Fruit fly (Drosophila melanogaster) whole organism, prepupa: ENCODE results near the gene CG33169.

ENCODE experiments used
- Blimp-1 ChIP-seq: fragments of 200-800 bp; sonication (Bioruptor generic); optimal IDR thresholded peaks from 3 replicates; lab custom pipeline; 2017; ENCODE audit warnings: missing biosample characterization, missing genetic modification characterization, mild to moderate bottlenecking, moderate library complexity, missing genetic modification reagents
- CG10631 ChIP-seq: fragments of 200-800 bp; sonication (Bioruptor generic); optimal IDR thresholded peaks from 2 replicates; lab custom pipeline; 2016; ENCODE audit warnings: missing biosample characterization, missing genetic modification characterization
- CG10669 ChIP-seq: fragments of 200-800 bp; sonication (Bioruptor generic); optimal IDR thresholded peaks from 3 replicates; lab custom pipeline; 2018; ENCODE audit warnings: missing biosample characterization, mild to moderate bottlenecking, missing genetic modification characterization, moderate library complexity
- CG11294 ChIP-seq: fragments of 200-800 bp; sonication (Bioruptor generic); IDR thresholded peaks from 2 replicates; pipeline ENCODE4 v1.3.6; 2022; ENCODE audit warnings: missing biosample characterization, missing genetic modification characterization
- CG15336 ChIP-seq: fragments of 200-800 bp; sonication (Bioruptor generic); IDR thresholded peaks from 2 replicates; pipeline ENCODE4 v1.3.6; 2022; ENCODE audit warnings: missing biosample characterization, missing genetic modification characterization
- CG1621 ChIP-seq: fragments of 200-800 bp; sonication (Bioruptor generic); optimal IDR thresholded peaks from 3 replicates; lab custom pipeline; 2018; ENCODE audit warnings: missing biosample characterization, mild to moderate bottlenecking, missing genetic modification characterization
- CG31627 ChIP-seq: fragments of 200-800 bp; sonication (Bioruptor generic); optimal IDR thresholded peaks from 3 replicates; lab custom pipeline; 2016; ENCODE audit warnings: missing biosample characterization, missing genetic modification characterization
- CG32006 ChIP-seq: fragments of 200-800 bp; sonication (Bioruptor generic); optimal IDR thresholded peaks from 3 replicates; lab custom pipeline; 2017; ENCODE audit warnings: missing biosample characterization, mild to moderate bottlenecking, missing genetic modification characterization
- CG34406 ChIP-seq: fragments of 200-800 bp; sonication (Bioruptor generic); optimal IDR thresholded peaks from 3 replicates; lab custom pipeline; 2016; ENCODE audit warnings: missing biosample characterization, missing genetic modification characterization
- CG3919 ChIP-seq: fragments of 200-800 bp; sonication (Bioruptor generic); optimal IDR thresholded peaks from 3 replicates; lab custom pipeline; 2016; ENCODE audit warnings: missing biosample characterization, missing genetic modification characterization
- CG6163 ChIP-seq: fragments of 200-800 bp; sonication (Bioruptor generic); IDR thresholded peaks from 3 replicates; pipeline ENCODE4 v1.3.6; 2022; ENCODE audit warnings: missing biosample characterization, missing genetic modification characterization
- CG6276 ChIP-seq: fragments of 200-800 bp; sonication (Bioruptor generic); optimal IDR thresholded peaks from 2 replicates; lab custom pipeline; 2017; ENCODE audit warnings: missing biosample characterization, mild to moderate bottlenecking, missing genetic modification characterization
- CG6792 ChIP-seq: fragments of 200-800 bp; sonication (Bioruptor generic); optimal IDR thresholded peaks from 3 replicates; lab custom pipeline; 2016; ENCODE audit warnings: missing biosample characterization, missing genetic modification characterization
- CG6808 ChIP-seq: fragments of 200-800 bp; sonication (Bioruptor generic); optimal IDR thresholded peaks from 3 replicates; lab custom pipeline; 2017; ENCODE audit warnings: missing biosample characterization, missing genetic modification characterization, mild to moderate bottlenecking, moderate library complexity, missing genetic modification reagents
- CG6854 ChIP-seq: fragments of 200-800 bp; sonication (Bioruptor generic); optimal IDR thresholded peaks from 2 replicates; lab custom pipeline; 2017; ENCODE audit warnings: missing biosample characterization, mild to moderate bottlenecking, missing genetic modification characterization
- CG7368 ChIP-seq: fragments of 200-800 bp; sonication (Bioruptor generic); optimal IDR thresholded peaks from 3 replicates; lab custom pipeline; 2016; ENCODE audit warnings: missing biosample characterization, missing genetic modification characterization
- CG8119 ChIP-seq: fragments of 200-800 bp; sonication (Bioruptor generic); IDR thresholded peaks from 3 replicates; pipeline ENCODE4 v1.3.6; 2022; ENCODE audit warnings: missing biosample characterization, missing genetic modification characterization
- CG8319 ChIP-seq: fragments of 200-800 bp; sonication (Bioruptor generic); optimal IDR thresholded peaks from 3 replicates; lab custom pipeline; 2016; ENCODE audit warnings: missing biosample characterization, missing genetic modification characterization
- CG9139 ChIP-seq: fragments of 200-800 bp; sonication (Bioruptor generic); optimal IDR thresholded peaks from 3 replicates; lab custom pipeline; 2017; ENCODE audit warnings: missing biosample characterization, mild to moderate bottlenecking, missing genetic modification characterization
- Eip75B ChIP-seq: fragments of 200-800 bp; sonication (Bioruptor generic); optimal IDR thresholded peaks from 3 replicates; lab custom pipeline; 2016; ENCODE audit warnings: missing biosample characterization, missing genetic modification characterization
- Eip78C ChIP-seq: fragments of 200-800 bp; sonication (Bioruptor generic); peaks from one replicate; lab custom pipeline; 2016; ENCODE audit warnings: missing biosample characterization, missing genetic modification characterization
- Ets21C ChIP-seq: fragments of 200-800 bp; sonication (Bioruptor generic); optimal IDR thresholded peaks from 3 replicates; lab custom pipeline; 2016; ENCODE audit warnings: missing biosample characterization, missing genetic modification characterization
- Ets96B ChIP-seq: fragments of 200-800 bp; optimal IDR thresholded peaks from 2 replicates; lab custom pipeline; 2019; ENCODE audit warnings: missing biosample characterization, mild to moderate bottlenecking, missing genetic modification characterization, moderate library complexity
- Gug ChIP-seq: fragments of 200-800 bp; sonication (Bioruptor generic); IDR thresholded peaks from 2 replicates; pipeline ENCODE4 v1.3.6; 2022; ENCODE audit warnings: missing biosample characterization, missing genetic modification characterization
- Hr38 ChIP-seq: sonication (Bioruptor generic); optimal IDR thresholded peaks from 2 replicates; lab custom pipeline; 2016; ENCODE audit warnings: missing biosample characterization, missing genetic modification characterization
- Hr39 ChIP-seq: fragments of 200-800 bp; sonication (Bioruptor generic); optimal IDR thresholded peaks from 2 replicates; lab custom pipeline; 2016; ENCODE audit warnings: missing biosample characterization, missing genetic modification characterization
- Hr4 ChIP-seq: fragments of 200-800 bp; sonication (Bioruptor generic); optimal IDR thresholded peaks from 3 replicates; lab custom pipeline; 2016; ENCODE audit warnings: missing biosample characterization, missing genetic modification characterization
- Lpt ChIP-seq: fragments of 200-800 bp; sonication (Bioruptor generic); optimal IDR thresholded peaks from 3 replicates; lab custom pipeline; 2016; ENCODE audit warnings: missing biosample characterization, missing genetic modification characterization
- Met ChIP-seq: fragments of 200-800 bp; sonication (Bioruptor generic); optimal IDR thresholded peaks from 3 replicates; lab custom pipeline; 2016; ENCODE audit warnings: missing biosample characterization, missing genetic modification characterization
- OdsH ChIP-seq: fragments of 200-800 bp; sonication (Bioruptor generic); optimal IDR thresholded peaks from 3 replicates; lab custom pipeline; 2016; ENCODE audit warnings: missing biosample characterization, missing genetic modification characterization
- Smox ChIP-seq: fragments of 200-800 bp; sonication (Bioruptor generic); optimal IDR thresholded peaks from 3 replicates; lab custom pipeline; 2016; ENCODE audit warnings: missing biosample characterization, missing genetic modification characterization
- Sox102F ChIP-seq: fragments of 200-800 bp; sonication (Bioruptor generic); optimal IDR thresholded peaks from 2 replicates; lab custom pipeline; 2016; ENCODE audit warnings: missing biosample characterization, mild to moderate bottlenecking, missing genetic modification characterization
- Sox14 ChIP-seq: fragments of 200-800 bp; sonication (Bioruptor generic); optimal IDR thresholded peaks from 3 replicates; lab custom pipeline; 2016; ENCODE audit warnings: missing biosample characterization, missing genetic modification characterization
- Sox15 ChIP-seq: fragments of 200-800 bp; sonication (Bioruptor generic); optimal IDR thresholded peaks from 3 replicates; lab custom pipeline; 2016; ENCODE audit warnings: missing biosample characterization, missing genetic modification characterization
- achi ChIP-seq: fragments of 200-800 bp; sonication (Bioruptor generic); optimal IDR thresholded peaks from 3 replicates; lab custom pipeline; 2016; ENCODE audit warnings: missing biosample characterization, missing genetic modification characterization
- acj6 ChIP-seq: fragments of 200-800 bp; sonication (Bioruptor generic); optimal IDR thresholded peaks from 3 replicates; lab custom pipeline; 2016; ENCODE audit warnings: missing biosample characterization, missing genetic modification characterization
- dsx ChIP-seq: fragments of 200-800 bp; optimal IDR thresholded peaks from 3 replicates; lab custom pipeline; 2019; ENCODE audit warnings: missing biosample characterization, mild to moderate bottlenecking, missing genetic modification characterization, moderate library complexity; ENCODE audit not compliant: poor library complexity, severe bottlenecking
- eg ChIP-seq: fragments of 200-800 bp; sonication (Bioruptor generic); IDR thresholded peaks from 3 replicates; pipeline ENCODE4 v1.3.6; 2022; ENCODE audit warnings: missing biosample characterization, missing genetic modification characterization
- esn ChIP-seq: fragments of 200-800 bp; sonication (Bioruptor generic); optimal IDR thresholded peaks from 2 replicates; lab custom pipeline; 2016; ENCODE audit warnings: missing biosample characterization, mild to moderate bottlenecking, missing genetic modification characterization, moderate library complexity
- fd59A ChIP-seq: fragments of 200-800 bp; sonication (Bioruptor generic); optimal IDR thresholded peaks from 2 replicates; lab custom pipeline; 2017; ENCODE audit warnings: missing biosample characterization, mild to moderate bottlenecking, missing genetic modification characterization, missing genetic modification reagents
- fd85E ChIP-seq: fragments of 200-800 bp; sonication (Bioruptor generic); optimal IDR thresholded peaks from 3 replicates; lab custom pipeline; 2016; ENCODE audit warnings: missing biosample characterization, missing genetic modification characterization
- fkh ChIP-seq: fragments of 200-800 bp; sonication (Bioruptor generic); optimal IDR thresholded peaks from 3 replicates; lab custom pipeline; 2017; ENCODE audit warnings: missing biosample characterization, mild to moderate bottlenecking, missing genetic modification characterization, moderate library complexity
- net ChIP-seq: fragments of 200-800 bp; sonication (Bioruptor generic); optimal IDR thresholded peaks from 3 replicates; lab custom pipeline; 2016; ENCODE audit warnings: missing biosample characterization, missing genetic modification characterization
- pdm3 ChIP-seq: fragments of 200-800 bp; sonication (Bioruptor generic); optimal IDR thresholded peaks from 3 replicates; lab custom pipeline; 2016; ENCODE audit warnings: missing biosample characterization, missing genetic modification characterization
- salr ChIP-seq, 2 experiments: fragments of 200-800 bp; sonication (Bioruptor generic); optimal IDR thresholded peaks; 3 replicates each; lab custom pipeline; 2016 to 2018; ENCODE audit warnings: missing biosample characterization in 2 of 2, missing genetic modification characterization in 2 of 2, mild to moderate bottlenecking in 1 of 2
- spab ChIP-seq: fragments of 200-800 bp; sonication (Bioruptor generic); optimal IDR thresholded peaks from 2 replicates; lab custom pipeline; 2017; ENCODE audit warnings: missing biosample characterization, mild to moderate bottlenecking, missing genetic modification characterization, missing genetic modification reagents
- ss ChIP-seq, 2 experiments: fragments of 200-800 bp; sonication (Bioruptor generic); optimal IDR thresholded peaks; 2 replicates in 1 of 2; 3 replicates in 1 of 2; lab custom pipeline; 2017 to 2018; ENCODE audit warnings: mild to moderate bottlenecking in 2 of 2, missing biosample characterization in 2 of 2, missing genetic modification characterization in 2 of 2, moderate library complexity in 1 of 2
- svp ChIP-seq: fragments of 200-800 bp; sonication (Bioruptor generic); peaks from one replicate; lab custom pipeline; 2016; ENCODE audit warnings: missing biosample characterization, missing genetic modification characterization

The CG33169 gene

DNA sequence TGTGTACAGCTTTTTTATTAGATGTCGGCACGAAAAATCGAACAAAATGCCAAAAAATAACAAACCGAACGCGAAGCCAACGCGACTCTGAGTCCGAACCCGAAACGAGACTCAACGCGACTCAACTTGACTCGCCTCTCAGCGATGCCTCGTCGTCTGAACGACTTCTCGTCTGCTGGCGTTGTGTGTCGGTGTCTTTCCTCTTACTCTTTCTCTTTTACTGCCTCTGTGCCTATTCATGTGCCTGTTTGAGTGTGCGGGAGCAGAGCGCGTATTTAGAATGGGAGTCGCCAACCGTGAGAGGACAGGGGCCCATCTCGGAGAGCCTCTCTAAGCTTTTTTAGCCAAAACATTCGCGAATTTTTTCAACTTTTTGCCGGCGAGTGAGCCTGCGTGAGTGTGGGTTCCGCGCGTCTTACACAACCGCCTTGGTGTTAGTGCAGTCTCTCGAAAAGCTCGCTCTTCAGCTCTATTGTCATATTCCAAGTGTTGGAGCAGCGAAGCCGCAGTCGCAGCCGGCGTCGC lies 38.9 kb upstream of the CG33169 start (continued):
- TF ChIP-seq Ets21C (GFP tag; lab: Kevin White, UChicago) (no peak), Met (GFP tag; lab: Kevin White, UChicago) (peak; percentile 41), spab (GFP tag; lab: Kevin White, UChicago) (no peak), CG11294 (GFP tag; lab: Robert Waterston, UW) (no peak), CG10669 (GFP tag; lab: Kevin White, UChicago) (no peak), CG6792 (no peak), CG31627 (GFP tag; lab: Kevin White, UChicago) (no peak), CG1621 (tag; lab: Kevin White, UChicago) (no peak), CG10631 (GFP tag; lab: Kevin White, UChicago) (no peak), pdm3 (peak; percentile 12), CG32006 (peak; percentile 31), Eip78C (peak; percentile 81), CG8119 (GFP tag; lab: Robert Waterston, UW) (0 out of 3 replicates have a peak, but pooled peaks have one; percentile 48), CG15336 (GFP tag; lab: Robert Waterston, UW) (peak; percentile 68), Blimp-1 (peak; percentile 0), fd59A (GFP tag; lab: Kevin White, UChicago) (no peak), Eip75B (peak; percentile 3), Ets96B (tag; lab: Kevin White, UChicago) (peak; percentile 27), Hr39 (GFP tag; lab: Kevin White, UChicago) (no peak), achi (GFP tag; lab: Kevin White, UChicago) (peak; percentile 30), esn (GFP tag; lab: Kevin White, UChicago) (peak; percentile 21), acj6 (no peak), CG6854 (peak; percentile 60), eg (peak; percentile 76), Sox15 (GFP tag; lab: Kevin White, UChicago) (no peak), Smox (GFP tag; lab: Kevin White, UChicago) (no peak), fkh (peak; percentile 25), fd85E (GFP tag; lab: Kevin White, UChicago) (peak; percentile 28), Lpt (GFP tag; lab: Kevin White, UChicago) (peak; percentile 72), net (GFP tag; lab: Kevin White, UChicago) (peak; percentile 58), CG6276 (GFP tag; lab: Kevin White, UChicago) (peak; percentile 34)

DNA sequence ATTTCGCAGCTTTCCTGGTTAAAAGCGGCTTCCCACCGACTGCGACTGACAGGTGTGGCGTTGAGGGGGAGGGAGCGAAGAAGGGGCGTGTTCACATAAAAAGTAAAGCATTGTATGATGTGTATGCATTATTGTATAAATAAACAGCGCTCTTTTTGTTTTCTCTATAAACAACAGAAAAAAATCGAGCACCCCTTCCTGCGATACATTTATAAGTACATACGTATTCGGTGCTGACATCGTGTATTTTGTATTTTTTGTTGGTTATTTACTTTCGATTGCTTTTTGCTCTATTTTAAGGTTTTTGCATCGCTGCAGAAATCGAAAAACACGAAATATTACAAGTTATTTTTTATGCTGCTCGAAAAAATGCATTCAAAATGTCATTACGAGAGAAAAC lies 37.4 kb upstream of the CG33169 start:
- no peak for TF ChIP-seq Sox14 (GFP tag; lab: Kevin White, UChicago)
- TF ChIP-seq CG6163 (GFP tag; lab: Robert Waterston, UW) = peak; percentile 21; the same call in 2 of the 3 replicates
- TF ChIP-seq CG10669 (GFP tag; lab: Kevin White, UChicago) = peak; percentile 48
- no peak for TF ChIP-seq acj6
- TF ChIP-seq Eip75B = no peak
- no peak for TF ChIP-seq Sox102F
- TF ChIP-seq OdsH (GFP tag; lab: Kevin White, UChicago) = no peak
- peak; percentile 72 for TF ChIP-seq Eip78C
- peak; percentile 2 for TF ChIP-seq esn (GFP tag; lab: Kevin White, UChicago)
- TF ChIP-seq Met (GFP tag; lab: Kevin White, UChicago) = peak; percentile 8
- TF ChIP-seq CG34406 (GFP tag; lab: Kevin White, UChicago) = no peak
- no peak for TF ChIP-seq CG7368 (GFP tag; lab: Kevin White, UChicago)
- 0 out of 2 replicates have a peak, but pooled peaks have one; percentile 23 for TF ChIP-seq CG15336 (GFP tag; lab: Robert Waterston, UW)
- no peak for TF ChIP-seq Gug (GFP tag; lab: Robert Waterston, UW)
- TF ChIP-seq CG31627 (GFP tag; lab: Kevin White, UChicago) = no peak
- TF ChIP-seq Blimp-1 = no peak
- peak; percentile 20 for TF ChIP-seq CG1621 (tag; lab: Kevin White, UChicago)
- TF ChIP-seq salr (GFP tag; optimal IDR thresholded peaks at IDR 0.05; lab: Kevin White, UChicago) = peak in 1 of 2 experiments; percentile 3
- TF ChIP-seq ss (GFP tag; optimal IDR thresholded peaks at IDR 0.05; lab: Kevin White, UChicago) = peak in 1 of 2 experiments; percentile 66
- TF ChIP-seq dsx (GFP tag; lab: Kevin White, UChicago) = peak; percentile 16
- TF ChIP-seq Hr38 (GFP tag; lab: Kevin White, UChicago) = no peak
- no peak for TF ChIP-seq Hr39 (GFP tag; lab: Kevin White, UChicago)
- TF ChIP-seq CG9139 (GFP tag; lab: Kevin White, UChicago) = no peak
- no peak for TF ChIP-seq svp (GFP tag; lab: Kevin White, UChicago)
- TF ChIP-seq Hr4 (GFP tag; lab: Kevin White, UChicago) = no peak
- TF ChIP-seq eg = 0 out of 3 replicates have a peak, but pooled peaks have one; percentile 32
- TF ChIP-seq spab (GFP tag; lab: Kevin White, UChicago) = peak; percentile 6
- peak; percentile 39 for TF ChIP-seq CG6808 (GFP tag; lab: Kevin White, UChicago)
- TF ChIP-seq CG3919 (GFP tag; lab: Kevin White, UChicago) = no peak
- TF ChIP-seq CG6276 (GFP tag; lab: Kevin White, UChicago) = peak; percentile 44
- TF ChIP-seq Ets96B (tag; lab: Kevin White, UChicago) = peak; percentile 5
- no peak for TF ChIP-seq CG8319
- TF ChIP-seq, all 60 proteins: peak for 15
